Worm (Caenorhabditis elegans) whole organism, midembryonic: ENCODE measurements around the gene ZC449.7.

Experiments
- T22C8.4 ChIP-seq: fragments of 200-800 bp; sonication (Bioruptor generic); IDR thresholded peaks from 2 replicates; pipeline ENCODE4 v1.3.6; 2022; ENCODE audit warnings: missing genetic modification characterization, missing compliant biosample characterization
- cog-1 ChIP-seq: sonication (generic microtip); optimal IDR thresholded peaks from 2 replicates; lab custom pipeline; 2016; ENCODE audit warnings: missing genetic modification characterization, missing compliant biosample characterization
- flt-1 ChIP-seq: fragments of 200-800 bp; sonication (Bioruptor generic); IDR thresholded peaks from 2 replicates; pipeline ENCODE4 v1.3.6; 2022; ENCODE audit warnings: missing genetic modification characterization, missing compliant biosample characterization
- klf-2 ChIP-seq: fragments of 200-800 bp; sonication (Bioruptor generic); conservative IDR thresholded peaks from 2 replicates; pipeline ENCODE4 v1.3.6; 2022; ENCODE audit warnings: missing genetic modification reagents, missing genetic modification characterization, missing compliant biosample characterization
- med-1 ChIP-seq: sonication (generic microtip); optimal IDR thresholded peaks from 2 replicates; lab custom pipeline; 2017; ENCODE audit warnings: missing genetic modification characterization, mild to moderate bottlenecking, missing compliant biosample characterization, antibody characterized with exemption, missing genetic modification reagents; ENCODE audit not compliant: insufficient read depth
- ref-1 ChIP-seq: fragments of 200-800 bp; sonication (Bioruptor generic); conservative IDR thresholded peaks from 2 replicates; pipeline ENCODE4 v1.3.6; 2022; ENCODE audit warnings: missing genetic modification reagents, missing genetic modification characterization, missing compliant biosample characterization
- tab-1 ChIP-seq: fragments of 200-800 bp; sonication (Bioruptor generic); IDR thresholded peaks from 2 replicates; pipeline ENCODE4 v1.3.6; 2022; ENCODE audit warnings: missing genetic modification characterization, missing compliant biosample characterization
- ztf-23 ChIP-seq: fragments of 200-800 bp; sonication (Bioruptor generic); IDR thresholded peaks from 2 replicates; pipeline ENCODE4 v1.3.6; 2022; ENCODE audit warnings: missing genetic modification reagents, missing genetic modification characterization, missing compliant biosample characterization
- ztf-29 ChIP-seq: fragments of 200-800 bp; sonication (Bioruptor generic); IDR thresholded peaks from 2 replicates; pipeline ENCODE4 v1.3.6; 2022; ENCODE audit warnings: missing genetic modification reagents, missing genetic modification characterization, missing compliant biosample characterization

The ZC449.7 gene

ce11 chrX:5013826-5014225 lies at the start of gene ZC449.7:
TSS of gene ZC449.7 (plus strand) at chrX:5014074.
- TF ChIP-seq ref-1 (GFP tag; lab: Robert Waterston, UW) (no peak), med-1 (GFP tag; lab: Kevin White, UChicago) (no peak), tab-1 (no peak), T22C8.4 (GFP tag; lab: Robert Waterston, UW) (no peak), ztf-23 (GFP tag; lab: Robert Waterston, UW) (no peak), flt-1 (GFP tag; lab: Robert Waterston, UW) (no peak), ztf-29 (GFP tag; lab: Robert Waterston, UW) (no peak), cog-1 (no peak), klf-2 (GFP tag; lab: Robert Waterston, UW) (no peak)

- TF ChIP-seq klf-2 (GFP tag; lab: Robert Waterston, UW) (no peak), T22C8.4 (GFP tag; lab: Robert Waterston, UW) (no peak), ref-1 (GFP tag; lab: Robert Waterston, UW) (no peak), tab-1 (no peak), cog-1 (no peak), flt-1 (GFP tag; lab: Robert Waterston, UW) (no peak), ztf-23 (GFP tag; lab: Robert Waterston, UW) (no peak), ztf-29 (GFP tag; lab: Robert Waterston, UW) (no peak), med-1 (GFP tag; lab: Kevin White, UChicago) (no peak)
These were observed 48.3 kb upstream of the ZC449.7 start for ce11 chrX:4965592-4965991.

DNA sequence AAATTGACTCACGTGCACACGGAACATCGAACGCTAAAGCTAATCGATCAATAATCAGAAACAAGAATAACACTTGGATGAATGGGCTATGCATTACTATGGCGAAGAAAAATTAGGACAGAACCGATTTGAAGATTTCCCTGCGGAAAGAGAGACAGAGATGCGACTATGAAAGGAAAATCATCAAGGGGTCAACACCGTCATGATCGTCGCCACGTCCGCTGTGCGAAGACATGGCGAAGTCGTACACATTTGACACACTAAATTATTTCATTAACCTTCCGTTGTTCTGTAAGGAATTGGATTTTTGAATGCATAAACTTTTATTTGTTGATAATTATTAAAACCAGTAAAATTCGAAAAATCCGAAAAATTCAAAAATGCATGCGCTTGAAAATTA lies 44.6 kb upstream of the ZC449.7 start, which contains the start of gene M03F4.6:
Gene M03F4.6 (minus strand): TSS at position 101 of the 400 bp plus-strand sequence.
- TF ChIP-seq ztf-29 (GFP tag; lab: Robert Waterston, UW) (no peak), klf-2 (GFP tag; lab: Robert Waterston, UW) (no peak)

DNA sequence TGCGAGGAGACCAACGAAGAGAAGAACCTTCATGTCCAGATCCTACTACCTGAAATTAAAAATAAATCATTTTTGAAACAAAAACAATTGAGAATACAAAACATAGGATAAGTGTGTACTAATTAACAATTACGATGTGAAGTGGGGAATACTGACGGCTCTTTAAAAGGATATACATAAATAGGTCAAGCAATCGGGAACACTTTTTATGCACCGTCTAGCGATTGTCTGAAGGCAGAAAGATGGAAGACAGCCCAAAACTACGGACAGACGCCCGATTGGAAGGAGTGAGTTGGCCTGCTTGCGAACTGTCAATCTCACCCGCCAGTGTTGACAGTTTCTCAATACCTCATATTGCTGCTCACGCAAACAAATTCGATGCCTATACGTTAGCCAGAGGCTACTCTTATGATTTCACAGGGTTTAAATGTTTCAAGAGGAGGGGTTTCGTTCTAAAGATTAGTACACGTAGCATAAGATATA lies 43.0 kb upstream of the ZC449.7 start, which contains the start of gene calu-1:
Gene calu-1 (minus strand): TSS at position 51 of the 483 bp plus-strand sequence.
- TF ChIP-seq med-1 (GFP tag; lab: Kevin White, UChicago): no peak
- no peak for TF ChIP-seq T22C8.4 (GFP tag; lab: Robert Waterston, UW)
- TF ChIP-seq tab-1: no peak
- no peak for TF ChIP-seq ztf-29 (GFP tag; lab: Robert Waterston, UW)
- TF ChIP-seq ztf-23 (GFP tag; lab: Robert Waterston, UW): no peak
- TF ChIP-seq klf-2 (GFP tag; lab: Robert Waterston, UW): no peak
- TF ChIP-seq flt-1 (GFP tag; lab: Robert Waterston, UW): no peak
- no peak for TF ChIP-seq ref-1 (GFP tag; lab: Robert Waterston, UW)

DNA sequence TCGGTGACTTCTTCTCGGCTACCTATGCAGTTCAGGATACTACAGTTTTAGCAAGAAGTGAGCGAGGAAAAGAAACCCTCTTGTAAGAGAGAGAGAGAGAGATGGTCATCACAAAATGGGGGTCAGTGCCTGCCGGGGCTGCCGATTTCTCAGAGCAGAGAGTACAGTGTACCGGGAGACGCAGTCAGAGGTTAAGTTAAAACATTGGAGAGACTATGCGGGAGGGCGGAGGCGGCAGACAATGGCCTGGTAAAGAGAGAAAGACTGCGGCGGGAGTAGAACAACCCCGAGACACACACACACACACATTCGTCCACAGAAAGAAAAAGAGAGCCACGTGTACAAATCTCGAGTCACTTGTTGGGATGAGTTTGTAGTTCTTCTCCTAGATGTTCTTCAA lies 42.4 kb upstream of the ZC449.7 start:
- TF ChIP-seq med-1 (GFP tag; lab: Kevin White, UChicago): no peak
- TF ChIP-seq ztf-23 (GFP tag; lab: Robert Waterston, UW): no peak; the same call in 1 of the 2 replicates
- TF ChIP-seq tab-1: 0 out of 2 replicates have a peak, but pooled peaks have one; percentile 8
- peak; percentile 43 for TF ChIP-seq cog-1
- TF ChIP-seq ztf-29 (GFP tag; lab: Robert Waterston, UW): no peak
- peak; percentile 40; the same call in 1 of the 2 replicates for TF ChIP-seq flt-1 (GFP tag; lab: Robert Waterston, UW)
- no peak for TF ChIP-seq klf-2 (GFP tag; lab: Robert Waterston, UW)
- TF ChIP-seq ref-1 (GFP tag; lab: Robert Waterston, UW): no peak
- no peak for TF ChIP-seq T22C8.4 (GFP tag; lab: Robert Waterston, UW)

- TF ChIP-seq ztf-23 (GFP tag; lab: Robert Waterston, UW) (no peak), med-1 (GFP tag; lab: Kevin White, UChicago) (no peak), tab-1 (no peak), klf-2 (GFP tag; lab: Robert Waterston, UW) (no peak), cog-1 (no peak), T22C8.4 (GFP tag; lab: Robert Waterston, UW) (no peak), ref-1 (GFP tag; lab: Robert Waterston, UW) (no peak), ztf-29 (GFP tag; lab: Robert Waterston, UW) (no peak), flt-1 (GFP tag; lab: Robert Waterston, UW) (no peak)
These were observed 41.8 kb upstream of the ZC449.7 start for ce11 chrX:4972039-4972581.

DNA sequence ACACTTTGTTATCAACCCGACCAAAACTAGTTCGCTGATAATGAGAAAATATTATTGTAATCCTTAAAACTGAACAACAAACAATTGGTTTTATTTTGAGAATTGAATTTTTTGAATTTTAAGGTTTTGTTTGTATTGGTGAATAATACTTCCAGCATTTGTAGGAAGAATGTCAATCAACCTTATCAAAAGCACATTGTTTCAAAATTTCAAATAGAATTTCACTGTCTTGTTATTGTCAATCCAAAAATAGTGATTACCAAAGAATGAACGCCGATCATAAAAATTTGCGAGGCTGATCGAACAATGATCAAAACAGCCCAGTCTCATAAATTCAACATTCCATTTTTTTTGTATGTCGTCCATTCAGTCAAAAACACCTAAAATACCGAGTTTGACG lies 39.4 kb upstream of the ZC449.7 start:
- TF ChIP-seq ztf-23 (GFP tag; lab: Robert Waterston, UW) (no peak), klf-2 (GFP tag; lab: Robert Waterston, UW) (no peak), cog-1 (no peak), med-1 (GFP tag; lab: Kevin White, UChicago) (no peak), ref-1 (GFP tag; lab: Robert Waterston, UW) (no peak), T22C8.4 (GFP tag; lab: Robert Waterston, UW) (no peak), ztf-29 (GFP tag; lab: Robert Waterston, UW) (no peak)

- TF ChIP-seq flt-1 (GFP tag; lab: Robert Waterston, UW) (no peak), klf-2 (GFP tag; lab: Robert Waterston, UW) (no peak), T22C8.4 (GFP tag; lab: Robert Waterston, UW) (no peak), ztf-29 (GFP tag; lab: Robert Waterston, UW) (no peak), med-1 (GFP tag; lab: Kevin White, UChicago) (no peak), ref-1 (GFP tag; lab: Robert Waterston, UW) (no peak), cog-1 (no peak), ztf-23 (GFP tag; lab: Robert Waterston, UW) (no peak)
These were observed 37.3 kb upstream of the ZC449.7 start, which contains the start of gene lfi-1 for ce11 chrX:4976530-4976929. TSS of gene lfi-1 (plus strand) at chrX:4976830.

ce11 chrX:4978103-4978502 lies 35.8 kb upstream of the ZC449.7 start:
- TF ChIP-seq flt-1 (GFP tag; lab: Robert Waterston, UW) (0 out of 2 replicates have a peak, but pooled peaks have one; percentile 5), cog-1 (no peak)
